Worm (Caenorhabditis elegans) whole organism, early embryonic: ENCODE data around the gene Y47D3B.3.

Experiments
- pes-1 ChIP-seq: fragments of 200-800 bp; sonication (Bioruptor generic); IDR thresholded peaks from 2 replicates; pipeline ENCODE4 v1.3.6; 2022; ENCODE audit warnings: missing genetic modification reagents, missing genetic modification characterization, missing compliant biosample characterization
- sea-1 ChIP-seq: fragments of 200-800 bp; sonication (Bioruptor generic); conservative IDR thresholded peaks from 2 replicates; pipeline ENCODE4 v1.3.6; 2022; ENCODE audit warnings: missing genetic modification characterization, missing compliant biosample characterization

DNA sequence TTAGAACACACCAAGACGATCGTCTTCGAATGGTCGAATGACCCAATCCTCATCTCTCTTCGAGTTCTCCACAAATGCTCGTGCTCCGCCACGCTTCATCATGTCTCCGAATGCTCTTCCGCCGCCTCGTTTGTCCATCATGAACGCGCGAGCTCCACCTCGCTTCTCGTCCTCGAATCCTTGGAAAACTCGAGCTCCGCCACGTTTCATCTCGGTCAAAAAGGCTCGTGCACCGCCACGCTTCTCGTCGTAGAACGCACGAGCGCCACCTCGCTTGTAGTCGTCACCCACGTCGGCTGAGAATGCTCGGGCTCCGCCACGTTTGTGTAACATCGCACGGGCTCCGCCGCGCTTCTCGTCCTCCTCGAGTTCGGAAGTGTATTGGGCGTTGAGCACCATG lies 8.2 kb upstream of the Y47D3B.3 start:
- TF ChIP-seq sea-1 (GFP tag; lab: Robert Waterston, UW) = 0 out of 2 replicates have a peak, but pooled peaks have one; percentile 19
- no peak for TF ChIP-seq pes-1 (GFP tag; lab: Robert Waterston, UW)
